Worm (Caenorhabditis elegans): ENCODE data around the gene T05A1.5.

DNA sequence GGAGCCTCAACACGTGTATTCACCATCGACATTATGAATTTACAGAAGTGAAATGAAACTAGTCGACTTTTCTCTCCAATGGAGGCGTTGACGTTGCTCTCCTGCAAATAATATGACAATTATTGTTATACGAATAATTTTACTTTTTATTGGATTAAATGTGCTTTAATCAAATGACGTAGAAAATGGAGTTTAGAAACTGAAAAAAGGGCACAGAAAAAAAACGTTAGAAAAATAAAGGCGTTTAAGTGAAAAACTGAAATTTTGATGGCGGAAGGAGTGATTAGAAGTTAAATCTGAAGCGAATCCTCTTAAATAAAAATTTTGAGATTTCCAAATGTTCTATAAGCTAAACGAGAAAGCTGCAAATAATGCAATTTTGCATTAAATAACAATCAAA is 33.9 kb downstream of the T05A1.5 start, which contains the start of gene npr-2:
- TF ChIP-seq him-1 (tag; optimal IDR thresholded peaks at IDR 0.05) (no peak), W03F9.2 (tag; optimal IDR thresholded peaks at IDR 0.05) (no peak), dao-5 (tag; optimal IDR thresholded peaks at IDR 0.05) (no peak)
